Fruit fly (Drosophila melanogaster): Measurements from ENCODE around the gene CG2656.

- no peak for TF ChIP-seq CG1620 (GFP tag; optimal IDR thresholded peaks at IDR 0.05)
- TF ChIP-seq cic (GFP tag; optimal IDR thresholded peaks at IDR 0.05) = no peak
- no peak for TF ChIP-seq CG14711 (tag; optimal IDR thresholded peaks at IDR 0.05)
- TF ChIP-seq tj (GFP tag; optimal IDR thresholded peaks at IDR 0.05) = no peak
- no peak for TF ChIP-seq CG33017 (tag; optimal IDR thresholded peaks at IDR 0.05)
- TF ChIP-seq CG7101 (tag; optimal IDR thresholded peaks at IDR 0.05) = no peak
- TF ChIP-seq CG7045 (GFP tag; optimal IDR thresholded peaks at IDR 0.05) = no peak
- TF ChIP-seq Crg-1 (GFP tag; optimal IDR thresholded peaks at IDR 0.05) = no peak
- no peak for TF ChIP-seq kay (GFP tag; ENCODE audit: borderline replicate concordance)
- no peak for TF ChIP-seq cnc (optimal IDR thresholded peaks at IDR 0.05)
Observed at dm6 chr3R:7172978-7173377, 28.5 kb downstream of the CG2656 start.

Measured in whole organism, adult.